Worm (Caenorhabditis elegans) whole organism, L4 larva: ENCODE measurements around the gene C46C2.7.

Source experiments
- R02D3.7 ChIP-seq: fragments of 150-350 bp; sonication (generic microtip); optimal IDR thresholded peaks from 3 replicates; lab custom pipeline; 2014; ENCODE audit warnings: missing biosample characterization, missing genetic modification characterization
- aly-2 ChIP-seq: sonication (generic microtip); optimal IDR thresholded peaks from 2 replicates; lab custom pipeline; 2018; ENCODE audit warnings: missing biosample characterization, missing genetic modification characterization
- ama-1 ChIP-seq: fragments of 150-350 bp; optimal IDR thresholded peaks from 2 replicates; lab custom pipeline; 2014; ENCODE audit warnings: inconsistent platforms, mixed read lengths
- ceh-82 ChIP-seq: sonication (generic microtip); optimal IDR thresholded peaks from 2 replicates; lab custom pipeline; 2017; ENCODE audit warnings: missing biosample characterization, missing genetic modification characterization
- egl-43 ChIP-seq: fragments of 200-800 bp; sonication (Bioruptor generic); IDR thresholded peaks from 2 replicates; pipeline ENCODE4 v1.3.6; 2022; ENCODE audit warnings: missing genetic modification reagents, missing genetic modification characterization, missing compliant biosample characterization
- fos-1 ChIP-seq: fragments of 150-350 bp; optimal IDR thresholded peaks from 2 replicates; lab custom pipeline; 2014; ENCODE audit warnings: missing biosample characterization, missing genetic modification characterization
- nhr-102 ChIP-seq: sonication (generic microtip); optimal IDR thresholded peaks from 2 replicates; lab custom pipeline; 2016; ENCODE audit warnings: mild to moderate bottlenecking, missing genetic modification characterization, moderate library complexity, missing compliant biosample characterization
- nhr-76 ChIP-seq: fragments of 150-350 bp; optimal IDR thresholded peaks from 2 replicates; lab custom pipeline; 2014; ENCODE audit warnings: missing biosample characterization, missing genetic modification characterization
- nhr-77 ChIP-seq: fragments of 150-350 bp; optimal IDR thresholded peaks from 2 replicates; lab custom pipeline; 2014; ENCODE audit warnings: missing biosample characterization, missing genetic modification characterization
- ztf-11 ChIP-seq: fragments of 150-350 bp; optimal IDR thresholded peaks from 2 replicates; lab custom pipeline; 2014; ENCODE audit warnings: missing biosample characterization, missing genetic modification characterization

DNA sequence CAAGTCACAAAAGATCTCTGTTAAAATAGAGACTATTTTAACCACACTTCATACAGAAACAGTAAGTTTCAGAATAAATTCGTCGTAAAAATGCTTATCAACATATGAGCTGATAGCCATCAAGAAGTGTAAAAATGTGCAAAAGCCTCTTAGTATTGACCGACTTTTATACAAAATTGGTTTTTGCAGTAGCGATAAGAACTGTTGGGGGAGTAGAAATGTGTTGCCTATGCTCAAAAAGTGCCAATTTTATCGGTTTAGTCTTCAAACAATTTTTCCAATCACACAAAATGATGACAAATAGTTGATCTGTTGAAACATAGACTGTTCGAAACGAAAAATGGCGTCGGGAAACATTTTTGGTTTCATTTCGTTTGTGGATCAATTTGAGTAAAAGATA, 34.8 kb upstream of the C46C2.7 start:
- TF ChIP-seq ama-1 (lab: Kevin White, UChicago) (no peak), nhr-102 (tag; lab: Kevin White, UChicago) (no peak), nhr-76 (no peak), egl-43 (GFP tag; lab: Robert Waterston, UW) (no peak), aly-2 (tag; lab: Kevin White, UChicago) (no peak), ztf-11 (tag; lab: Kevin White, UChicago) (no peak), ceh-82 (tag; lab: Kevin White, UChicago) (no peak), R02D3.7 (tag; lab: Kevin White, UChicago) (no peak), nhr-77 (tag; lab: Kevin White, UChicago) (peak; percentile 57), fos-1 (no peak)
